Worm (Caenorhabditis elegans): Measurements from ENCODE around the gene gyg-2.

ce11 chrV:16735518-16735917 is 10.5 kb downstream of the gyg-2 start, which contains the start of the genes clec-38 and clec-34:
- TF ChIP-seq nhr-76 (tag; optimal IDR thresholded peaks at IDR 0.05) (no peak), php-3 (GFP tag; IDR thresholded peaks at IDR 0.05) (no peak), R02D3.7 (tag; optimal IDR thresholded peaks at IDR 0.05) (no peak)

Measured in whole organism, L4 larva.